Worm (Caenorhabditis elegans): ENCODE results near the gene srh-269.

Gene srh-269

ce11 chrV:16610791-16611385 is 19.0 kb upstream of the srh-269 start, which contains the start of gene srw-54:
TSS of gene srw-54 (plus strand) at chrV:16611335.
- TF ChIP-seq skn-1 (tag; optimal IDR thresholded peaks at IDR 0.05) (no peak), fos-1 (tag; optimal IDR thresholded peaks at IDR 0.05) (peak; percentile 49)

- TF ChIP-seq ztf-1 (GFP tag; conservative IDR thresholded peaks at IDR 0.05) (no peak), mab-5 (tag; optimal IDR thresholded peaks at IDR 0.05) (no peak), crh-2 (tag; optimal IDR thresholded peaks at IDR 0.05) (peak; percentile 13), sma-3 (GFP tag; optimal IDR thresholded peaks at IDR 0.05) (no peak), fos-1 (tag; optimal IDR thresholded peaks at IDR 0.05) (peak; percentile 84), snpc-4 (tag; optimal IDR thresholded peaks at IDR 0.05) (no peak), sma-9 (GFP tag; optimal IDR thresholded peaks at IDR 0.05) (peak; percentile 10), sma-9 (tag; optimal IDR thresholded peaks at IDR 0.05) (no peak), nhr-129 (tag; optimal IDR thresholded peaks at IDR 0.05) (no peak)
Observed at ce11 chrV:16610094-16610493, 18.3 kb upstream of the srh-269 start.

DNA sequence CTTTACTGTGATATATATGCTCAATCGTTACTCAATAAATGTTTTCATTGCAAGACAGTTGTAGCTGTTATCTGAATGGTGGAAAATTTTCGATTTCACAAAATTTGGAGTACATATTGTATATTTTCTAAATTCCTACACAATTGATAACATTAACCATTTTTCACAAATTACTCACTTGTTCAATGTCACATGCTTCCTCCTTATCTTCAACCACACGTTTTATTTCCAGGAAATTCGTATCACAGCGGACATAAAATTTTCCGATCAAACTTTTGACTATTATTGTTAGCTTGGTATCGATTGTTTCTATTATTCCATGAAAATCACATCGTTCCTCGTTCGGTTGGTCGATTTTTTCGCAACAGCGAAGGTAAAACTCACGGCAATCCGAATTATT is 16.6 kb upstream of the srh-269 start:
- TF ChIP-seq fos-1 (tag; optimal IDR thresholded peaks at IDR 0.05) (peak; percentile 24), mab-5 (tag; optimal IDR thresholded peaks at IDR 0.05) (no peak), C34F6.9 (tag; optimal IDR thresholded peaks at IDR 0.05) (no peak), sem-4 (tag; optimal IDR thresholded peaks at IDR 0.05) (no peak), blmp-1 (tag; optimal IDR thresholded peaks at IDR 0.05; ENCODE audit: insufficient read depth) (no peak)

ce11 chrV:16606313-16606712 is 14.5 kb upstream of the srh-269 start, which contains the start of gene Y32B12C.1:
TSS of gene Y32B12C.1 (plus strand) at chrV:16606613.
- TF ChIP-seq nhr-10 (tag; optimal IDR thresholded peaks at IDR 0.05) (no peak), nhr-23 (tag; optimal IDR thresholded peaks at IDR 0.05) (no peak), ama-1 (optimal IDR thresholded peaks at IDR 0.05) (no peak), gmeb-1 (tag; optimal IDR thresholded peaks at IDR 0.05) (no peak), aly-2 (tag; optimal IDR thresholded peaks at IDR 0.05) (no peak), C34F6.9 (tag; optimal IDR thresholded peaks at IDR 0.05) (no peak), nhr-129 (tag; optimal IDR thresholded peaks at IDR 0.05) (no peak), ztf-1 (GFP tag; conservative IDR thresholded peaks at IDR 0.05) (no peak), ztf-4 (tag; optimal IDR thresholded peaks at IDR 0.05) (no peak), egl-27 (tag; optimal IDR thresholded peaks at IDR 0.05) (no peak), mbf-1 (tag; optimal IDR thresholded peaks at IDR 0.05) (no peak), snpc-4 (tag; optimal IDR thresholded peaks at IDR 0.05) (no peak)

ce11 chrV:16605463-16605862 is 13.6 kb upstream of the srh-269 start:
- TF ChIP-seq fos-1 (tag; optimal IDR thresholded peaks at IDR 0.05), result peak; percentile 74
- no peak for TF ChIP-seq lin-13 (GFP tag; optimal IDR thresholded peaks at IDR 0.05)

- no peak for TF ChIP-seq ztf-1 (GFP tag; conservative IDR thresholded peaks at IDR 0.05)
- TF ChIP-seq nhr-10 (tag; optimal IDR thresholded peaks at IDR 0.05), result no peak
- peak; percentile 18 for TF ChIP-seq fos-1 (tag; optimal IDR thresholded peaks at IDR 0.05)
Observed at ce11 chrV:16604301-16604700, 12.5 kb upstream of the srh-269 start.

- TF ChIP-seq crh-2 (tag; optimal IDR thresholded peaks at IDR 0.05) (no peak), C34F6.9 (tag; optimal IDR thresholded peaks at IDR 0.05) (no peak), ztf-1 (GFP tag; conservative IDR thresholded peaks at IDR 0.05) (no peak), ztf-11 (tag; optimal IDR thresholded peaks at IDR 0.05) (no peak), lsy-2 (tag; optimal IDR thresholded peaks at IDR 0.05) (no peak), unc-62 (GFP tag; optimal IDR thresholded peaks at IDR 0.05) (no peak), peb-1 (tag; optimal IDR thresholded peaks at IDR 0.05) (no peak), alr-1 (tag; optimal IDR thresholded peaks at IDR 0.05) (no peak), nhr-23 (tag; optimal IDR thresholded peaks at IDR 0.05) (no peak), ZK546.5 (tag; optimal IDR thresholded peaks at IDR 0.05) (no peak), elt-1 (tag; optimal IDR thresholded peaks at IDR 0.05) (no peak), mab-5 (tag; optimal IDR thresholded peaks at IDR 0.05) (no peak), lin-11 (tag; optimal IDR thresholded peaks at IDR 0.05) (no peak), ama-1 (optimal IDR thresholded peaks at IDR 0.05) (no peak), nhr-11 (tag; optimal IDR thresholded peaks at IDR 0.05) (no peak)
Observed at ce11 chrV:16603102-16603501, 11.3 kb upstream of the srh-269 start, which contains the start of gene T03E6.8. TSS of gene T03E6.8 (minus strand) at chrV:16603202.

All from whole organism, L2 larva.